Worm (Caenorhabditis elegans) whole organism, L4/young adult: ENCODE results near the gene C45B11.9.

ENCODE experiments used
- W03F9.2 ChIP-seq: fragments of 150-350 bp; optimal IDR thresholded peaks from 2 replicates; lab custom pipeline; 2014; ENCODE audit warnings: missing biosample characterization, missing genetic modification characterization
- dao-5 ChIP-seq: sonication (generic microtip); optimal IDR thresholded peaks from 2 replicates; lab custom pipeline; 2016; ENCODE audit warnings: missing genotype, missing genetic modification characterization, moderate library complexity, missing compliant biosample characterization

DNA sequence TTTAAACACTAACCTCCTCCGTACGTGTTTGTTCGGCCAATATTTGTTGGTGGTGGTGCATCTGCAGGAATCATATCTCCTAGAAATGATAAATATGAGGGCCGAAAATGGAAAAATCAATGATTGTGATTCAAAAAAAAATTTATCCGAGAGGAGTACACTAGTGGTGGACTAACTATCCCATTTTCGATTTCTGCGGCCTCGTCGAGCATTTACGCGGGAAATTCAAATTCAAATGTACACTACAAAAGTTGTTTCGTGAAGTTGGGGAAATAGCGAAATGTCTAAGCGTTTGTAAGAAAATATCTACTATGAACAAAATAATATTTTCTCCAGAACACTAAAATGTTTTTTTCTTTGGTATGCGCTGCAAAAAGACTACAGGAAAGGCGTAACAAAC is 10.8 kb upstream of the C45B11.9 start:
- TF ChIP-seq dao-5 (tag; lab: Kevin White, UChicago) (no peak), W03F9.2 (tag; lab: Kevin White, UChicago) (peak; percentile 22)
